Worm (Caenorhabditis elegans) whole organism, L4 larva: ENCODE measurements around the gene F35B3.3.

Source experiments
- D1046.2 ChIP-seq: fragments of 200-800 bp; sonication (Bioruptor generic); IDR thresholded peaks from 2 replicates; pipeline ENCODE4 v1.3.6; 2022; ENCODE audit warnings: missing genetic modification characterization, missing compliant biosample characterization
- R02D3.7 ChIP-seq: fragments of 150-350 bp; sonication (generic microtip); optimal IDR thresholded peaks from 3 replicates; lab custom pipeline; 2014; ENCODE audit warnings: missing biosample characterization, missing genetic modification characterization
- ama-1 ChIP-seq: fragments of 150-350 bp; optimal IDR thresholded peaks from 2 replicates; lab custom pipeline; 2014; ENCODE audit warnings: inconsistent platforms, mixed read lengths
- duxl-1 ChIP-seq: sonication (generic microtip); optimal IDR thresholded peaks from 2 replicates; lab custom pipeline; 2016; ENCODE audit warnings: mild to moderate bottlenecking, missing genetic modification characterization, moderate library complexity, missing compliant biosample characterization; ENCODE audit not compliant: poor library complexity
- fos-1 ChIP-seq: fragments of 150-350 bp; optimal IDR thresholded peaks from 2 replicates; lab custom pipeline; 2014; ENCODE audit warnings: missing biosample characterization, missing genetic modification characterization
- lin-13 ChIP-seq: fragments of 150-350 bp; optimal IDR thresholded peaks from 2 replicates; lab custom pipeline; 2014; ENCODE audit warnings: missing biosample characterization, missing genetic modification reagents, missing genetic modification characterization
- nhr-11 ChIP-seq: fragments of 150-350 bp; optimal IDR thresholded peaks from 2 replicates; lab custom pipeline; 2014; ENCODE audit warnings: missing biosample characterization, missing genetic modification characterization
- nhr-76 ChIP-seq: fragments of 150-350 bp; optimal IDR thresholded peaks from 2 replicates; lab custom pipeline; 2014; ENCODE audit warnings: missing biosample characterization, missing genetic modification characterization
- zag-1 ChIP-seq: fragments of 150-350 bp; optimal IDR thresholded peaks from 2 replicates; lab custom pipeline; 2014; ENCODE audit warnings: missing biosample characterization, missing genetic modification characterization
- zfp-3 ChIP-seq: fragments of 200-800 bp; sonication (Bioruptor generic); conservative IDR thresholded peaks from 2 replicates; pipeline ENCODE4 v1.3.6; 2022; ENCODE audit warnings: missing genetic modification reagents, missing genetic modification characterization, missing compliant biosample characterization
- ztf-11 ChIP-seq: fragments of 150-350 bp; optimal IDR thresholded peaks from 2 replicates; lab custom pipeline; 2014; ENCODE audit warnings: missing biosample characterization, missing genetic modification characterization

DNA sequence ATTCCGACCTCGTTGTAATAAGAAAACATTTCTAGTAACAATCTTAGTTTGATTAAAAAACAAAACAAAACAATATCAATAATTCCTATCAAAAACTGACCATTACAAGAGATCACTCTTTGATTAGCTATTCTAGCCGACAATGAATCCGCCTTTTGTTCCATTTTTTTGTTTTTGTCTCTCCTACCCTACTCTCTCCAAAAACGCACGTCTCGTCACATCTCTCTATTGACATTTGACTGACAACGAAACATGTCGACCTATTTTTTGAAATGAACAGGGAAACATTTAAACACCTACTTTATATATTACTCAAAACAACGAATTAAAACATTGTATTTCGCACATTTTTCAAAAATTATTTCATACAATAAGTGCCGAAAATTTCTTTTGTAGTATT is 21.5 kb downstream of the F35B3.3 start:
- TF ChIP-seq R02D3.7 (tag; lab: Kevin White, UChicago) (no peak), nhr-76 (tag; lab: Kevin White, UChicago) (no peak), ama-1 (lab: Kevin White, UChicago) (no peak), zfp-3 (no peak), ztf-11 (tag; lab: Kevin White, UChicago) (no peak), duxl-1 (tag; lab: Kevin White, UChicago) (no peak), nhr-11 (tag; lab: Kevin White, UChicago) (no peak), lin-13 (GFP tag; lab: Kevin White, UChicago) (no peak), fos-1 (tag; lab: Kevin White, UChicago) (no peak), D1046.2 (GFP tag; lab: Robert Waterston, UW) (no peak), zag-1 (no peak)
